Fruit fly (Drosophila melanogaster): Measurements from ENCODE around the gene CG32024.

The CG32024 gene

dm6 chr3L:8807113-8807651 lies at the start of gene CG32024, which contains the start of gene CG13312:
TSS of gene CG32024 (plus strand) at chr3L:8807601.
TSS of gene CG13312 (minus strand) at chr3L:8807213.
- peak; percentile 21 for TF ChIP-seq CG17801 (GFP tag; optimal IDR thresholded peaks at IDR 0.05; ENCODE audit: partially characterized antibody)

DNA sequence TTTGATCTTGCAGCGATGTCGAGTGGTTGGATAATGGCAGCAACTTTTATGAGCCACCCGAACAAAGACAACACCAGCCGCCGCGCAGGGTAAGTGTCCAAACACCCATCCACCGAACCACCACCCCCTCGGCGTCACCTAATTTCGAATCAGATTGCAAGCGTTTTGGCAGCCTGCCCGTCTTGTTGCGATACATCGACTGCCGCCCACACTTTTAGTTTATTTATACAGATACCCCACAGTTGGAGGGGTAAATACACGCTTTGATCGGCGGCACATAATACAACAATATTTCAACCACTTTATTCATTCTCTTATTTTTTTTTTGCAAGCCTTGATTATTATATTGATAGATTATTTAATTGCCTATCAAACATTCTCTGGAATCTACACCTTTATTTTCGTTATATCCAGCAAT lies 44.4 kb upstream of the CG32024 start:
- TF ChIP-seq CG17801 (GFP tag; optimal IDR thresholded peaks at IDR 0.05; ENCODE audit: partially characterized antibody), result peak; percentile 24

- TF ChIP-seq CG17801 (GFP tag; optimal IDR thresholded peaks at IDR 0.05; ENCODE audit: partially characterized antibody), result peak; percentile 13
Observed at dm6 chr3L:8763794-8764193, 43.6 kb upstream of the CG32024 start.

- TF ChIP-seq CG17801 (GFP tag; optimal IDR thresholded peaks at IDR 0.05; ENCODE audit: partially characterized antibody), result no peak
Observed at dm6 chr3L:8765493-8765892, 41.9 kb upstream of the CG32024 start.

DNA sequence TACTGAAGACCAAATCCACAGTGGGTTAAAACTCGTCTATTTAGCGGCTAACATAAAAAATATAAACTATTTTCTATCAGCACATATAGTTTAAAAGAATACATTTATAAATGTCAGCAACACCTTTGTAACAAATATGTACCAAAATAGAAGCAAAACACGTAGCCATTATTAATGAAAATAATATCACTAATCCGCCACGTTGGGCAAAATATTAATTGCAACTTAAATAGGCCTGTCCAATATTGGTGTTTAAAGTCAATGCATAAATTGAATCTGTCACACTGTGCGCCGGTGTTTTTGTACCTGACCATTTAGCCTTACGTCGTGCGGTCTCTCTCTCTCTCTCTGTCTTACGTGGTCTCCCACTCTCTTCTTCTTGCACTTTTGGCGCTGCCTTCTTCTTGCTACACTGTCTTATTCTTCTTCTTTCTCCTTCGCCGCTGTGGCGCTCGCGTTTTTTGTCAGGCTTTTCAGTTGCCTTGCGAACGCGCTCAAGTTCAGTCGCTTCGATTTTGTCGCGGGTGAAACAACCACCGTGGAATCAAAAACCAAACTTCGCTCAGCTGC lies 41.3 kb upstream of the CG32024 start:
- peak; percentile 90 for TF ChIP-seq CG17801 (GFP tag; optimal IDR thresholded peaks at IDR 0.05; ENCODE audit: partially characterized antibody)

- peak; percentile 96 for TF ChIP-seq CG17801 (GFP tag; optimal IDR thresholded peaks at IDR 0.05; ENCODE audit: partially characterized antibody)
Observed at dm6 chr3L:8767876-8768275, 39.5 kb upstream of the CG32024 start.

DNA sequence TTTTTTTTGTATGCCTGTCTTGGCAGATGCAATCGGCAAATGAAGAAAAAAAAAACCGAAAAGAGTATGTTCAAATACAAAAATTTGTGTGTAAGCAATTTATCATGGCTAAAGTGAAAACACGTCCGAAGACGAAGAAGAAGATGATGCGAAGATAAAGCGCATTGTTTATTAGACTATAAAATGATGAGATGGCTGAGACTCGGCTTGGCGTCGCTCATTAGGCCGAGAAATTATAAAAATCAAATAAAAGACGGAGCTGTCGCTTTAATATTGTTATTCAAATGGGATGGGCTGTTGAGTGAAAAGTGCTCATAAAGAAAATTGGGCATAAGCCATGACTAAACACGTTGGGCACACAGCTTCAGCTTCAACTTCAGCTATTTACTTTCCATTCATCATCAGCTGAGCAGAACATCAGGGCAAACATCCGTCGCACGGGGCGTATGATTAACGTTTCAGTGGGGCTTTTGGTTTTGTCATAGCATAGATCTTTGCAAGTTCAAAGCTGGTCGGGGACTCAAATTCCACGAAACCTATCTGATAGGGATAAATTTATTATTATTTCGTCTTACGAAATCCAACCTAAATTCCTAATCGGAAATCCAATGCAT lies 36.7 kb upstream of the CG32024 start:
- TF ChIP-seq CG17801 (GFP tag; optimal IDR thresholded peaks at IDR 0.05; ENCODE audit: partially characterized antibody), result no peak

- TF ChIP-seq CG17801 (GFP tag; optimal IDR thresholded peaks at IDR 0.05; ENCODE audit: partially characterized antibody), result peak; percentile 85
Observed at dm6 chr3L:8772998-8773684, 34.3 kb upstream of the CG32024 start.

dm6 chr3L:8773713-8774112 lies 33.7 kb upstream of the CG32024 start:
- TF ChIP-seq CG17801 (GFP tag; optimal IDR thresholded peaks at IDR 0.05; ENCODE audit: partially characterized antibody), result no peak

dm6 chr3L:8774974-8775731 lies 32.2 kb upstream of the CG32024 start:
- TF ChIP-seq CG17801 (GFP tag; optimal IDR thresholded peaks at IDR 0.05; ENCODE audit: partially characterized antibody), result peak; percentile 85

dm6 chr3L:8777313-8777924 lies 30.0 kb upstream of the CG32024 start:
- TF ChIP-seq CG17801 (GFP tag; optimal IDR thresholded peaks at IDR 0.05; ENCODE audit: partially characterized antibody), result no peak

DNA sequence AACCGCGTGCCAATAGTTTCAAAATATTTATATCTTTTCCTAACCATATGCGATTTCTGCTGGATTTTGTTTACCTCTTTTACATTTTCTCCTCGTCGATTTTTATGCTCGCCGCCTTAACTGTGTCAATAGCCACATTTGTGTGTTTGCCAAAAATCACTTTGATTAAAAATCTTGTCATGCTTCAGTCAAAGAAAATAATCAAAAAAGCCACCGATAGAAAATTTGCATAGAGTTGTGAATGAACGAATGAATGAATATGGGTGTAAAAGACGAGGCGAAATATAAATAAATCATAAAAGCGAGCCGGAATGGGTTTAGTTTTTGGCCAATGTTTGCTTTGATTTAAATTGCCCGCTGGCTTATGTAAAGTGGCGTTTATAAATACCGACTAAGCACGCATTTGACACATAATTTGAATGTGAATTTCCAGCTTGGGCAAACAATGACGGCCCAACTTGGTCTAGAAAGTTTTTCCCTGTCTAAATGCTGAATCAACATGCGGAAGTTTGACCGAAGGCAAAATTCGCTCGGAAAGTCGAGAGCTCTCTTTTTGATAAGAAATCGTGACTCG lies 26.6 kb upstream of the CG32024 start:
- TF ChIP-seq CG17801 (GFP tag; optimal IDR thresholded peaks at IDR 0.05; ENCODE audit: partially characterized antibody), result no peak

DNA sequence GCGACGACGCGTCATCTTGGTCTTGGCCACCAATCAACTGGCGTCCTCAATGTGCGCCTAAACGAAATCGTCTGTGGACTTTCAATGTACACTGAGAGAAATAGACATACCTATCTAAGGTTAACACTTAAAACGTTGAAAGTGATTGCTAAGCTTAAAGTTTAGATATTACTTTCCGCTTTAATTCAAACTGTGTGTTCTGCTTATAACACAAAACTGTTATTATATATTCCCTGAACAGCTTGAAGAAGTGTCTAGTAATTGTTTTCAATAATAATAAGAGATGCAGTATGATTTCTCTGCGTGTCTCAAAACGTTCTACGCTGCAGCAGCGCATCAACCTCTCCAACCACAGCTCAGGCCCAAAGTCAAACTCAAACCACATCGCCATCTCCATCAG lies 25.4 kb upstream of the CG32024 start:
- no peak for TF ChIP-seq CG17801 (GFP tag; optimal IDR thresholded peaks at IDR 0.05; ENCODE audit: partially characterized antibody)

dm6 chr3L:8783299-8783698 lies 24.1 kb upstream of the CG32024 start:
- TF ChIP-seq CG17801 (GFP tag; optimal IDR thresholded peaks at IDR 0.05; ENCODE audit: partially characterized antibody), result no peak
